Worm (Caenorhabditis elegans): ENCODE data around the gene citk-2.

Gene citk-2

DNA sequence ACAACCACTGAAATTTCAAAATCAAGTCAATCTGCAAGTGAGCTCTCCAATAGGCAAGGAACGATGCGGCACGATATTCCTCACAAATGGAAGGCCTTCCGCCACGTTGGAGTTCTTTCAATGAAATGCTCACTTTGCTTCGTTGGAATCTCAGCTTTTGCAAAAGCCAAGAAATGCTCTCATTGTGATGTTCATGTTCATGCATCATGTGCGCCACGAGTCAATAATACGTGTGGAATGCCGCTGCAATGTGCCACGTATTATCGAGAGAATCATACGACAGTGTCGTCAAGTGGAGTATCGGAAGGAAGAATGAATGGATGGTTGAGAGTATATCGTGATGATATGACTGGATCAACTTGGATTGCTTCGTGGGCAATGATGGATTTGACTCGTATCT lies 2.5 kb downstream of the citk-2 start:
- TF ChIP-seq aptf-3 (GFP tag; IDR thresholded peaks at IDR 0.05), result 0 out of 2 replicates have a peak, but pooled peaks have one; percentile 49
- no peak for TF ChIP-seq snpc-4 (GFP tag; optimal IDR thresholded peaks at IDR 0.05)
- no peak for TF ChIP-seq snpc-4 (tag; optimal IDR thresholded peaks at IDR 0.05)
- no peak for TF ChIP-seq ekl-4 (GFP tag; IDR thresholded peaks at IDR 0.05)

ce11 chrII:5003660-5004059 lies 4.3 kb downstream of the citk-2 start, which contains the start of gene F59A6.10:
Gene F59A6.10 (plus strand): TSS chrII:5003960.
- TF ChIP-seq atf-7 (tag; optimal IDR thresholded peaks at IDR 0.05), result no peak
- no peak for TF ChIP-seq ztf-18 (tag; optimal IDR thresholded peaks at IDR 0.05)
- peak; percentile 23 for TF ChIP-seq lsl-1 (GFP tag; optimal IDR thresholded peaks at IDR 0.05)
- TF ChIP-seq ceh-100 (GFP tag; IDR thresholded peaks at IDR 0.05), result no peak
- TF ChIP-seq hrde-1 (tag; optimal IDR thresholded peaks at IDR 0.05; ENCODE audit: borderline replicate concordance), result peak; percentile 8
- no peak for TF ChIP-seq ets-4 (GFP tag; optimal IDR thresholded peaks at IDR 0.05)
- TF ChIP-seq Y53F4B.3 (GFP tag; IDR thresholded peaks at IDR 0.05), result no peak
- no peak for TF ChIP-seq nfyb-1 (GFP tag; IDR thresholded peaks at IDR 0.05)
- TF ChIP-seq nhr-179 (tag; optimal IDR thresholded peaks at IDR 0.05), result no peak
- TF ChIP-seq F52B5.7 (tag; optimal IDR thresholded peaks at IDR 0.05), result no peak
- no peak for TF ChIP-seq F55B11.4 (tag; optimal IDR thresholded peaks at IDR 0.05; ENCODE audit: borderline replicate concordance, insufficient read depth)
- peak; percentile 12 for TF ChIP-seq F49E8.2 (tag; optimal IDR thresholded peaks at IDR 0.05; ENCODE audit: insufficient read depth)
- no peak for TF ChIP-seq hlh-12 (tag; optimal IDR thresholded peaks at IDR 0.05)

DNA sequence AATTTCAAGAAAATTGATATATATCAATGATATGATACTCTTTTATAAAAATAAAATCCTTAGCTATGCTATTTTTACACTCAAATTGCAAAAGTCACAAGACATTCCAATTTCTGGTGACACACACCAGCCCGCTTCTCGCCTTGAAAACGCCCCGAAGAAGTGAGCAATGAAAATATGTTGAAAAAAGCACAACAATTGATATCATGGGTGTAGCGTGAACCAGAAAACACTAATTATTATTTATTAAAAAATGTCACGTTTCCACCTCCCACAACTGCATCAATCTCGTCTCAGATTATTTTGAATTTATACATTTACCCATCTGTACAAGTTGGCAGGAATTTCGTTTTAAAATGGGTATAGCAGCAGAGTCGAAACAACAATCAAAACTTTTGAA lies 5.5 kb downstream of the citk-2 start, which contains the start of gene F59A6.4:
TSS of gene F59A6.4 (plus strand) at position 301 of the 400 bp plus-strand sequence.
- TF ChIP-seq Y95B8A.8 (GFP tag; IDR thresholded peaks at IDR 0.05), result no peak
- no peak for TF ChIP-seq madf-3 (GFP tag; IDR thresholded peaks at IDR 0.05)

DNA sequence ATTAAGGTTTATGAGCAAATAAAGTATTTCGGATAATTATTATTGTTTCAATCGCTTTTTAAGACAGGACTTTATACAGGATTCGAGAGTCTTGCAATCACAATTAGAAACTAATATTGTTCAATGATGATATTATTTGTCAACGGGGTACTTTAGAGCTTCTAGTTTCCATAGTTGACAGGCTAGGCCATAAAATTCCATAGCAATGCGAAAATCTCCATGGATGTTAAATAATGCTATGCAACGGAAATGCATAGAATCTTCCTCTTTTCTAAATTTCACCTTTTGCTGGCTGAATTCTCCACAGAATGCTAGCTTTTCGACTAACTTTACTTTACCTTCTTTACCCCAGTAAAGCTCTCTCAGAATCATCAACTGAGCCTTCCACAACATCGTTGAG lies 8.7 kb downstream of the citk-2 start, which contains the start of gene F59A6.3:
TSS of gene F59A6.3 (plus strand) at position 301 of the 400 bp plus-strand sequence.
- TF ChIP-seq zfh-2 (GFP tag; conservative IDR thresholded peaks at IDR 0.05) (no peak), ztf-28 (GFP tag; IDR thresholded peaks at IDR 0.05) (no peak), tlf-1 (GFP tag; optimal IDR thresholded peaks at IDR 0.05) (no peak), B0019.2 (GFP tag; conservative IDR thresholded peaks at IDR 0.05) (no peak), nfyb-1 (GFP tag; IDR thresholded peaks at IDR 0.05) (no peak), dpl-1 (GFP tag; optimal IDR thresholded peaks at IDR 0.05) (no peak), hlh-26 (GFP tag; conservative IDR thresholded peaks at IDR 0.05) (no peak), rpc-1 (optimal IDR thresholded peaks at IDR 0.05) (no peak), rpc-1 (tag; optimal IDR thresholded peaks at IDR 0.05) (no peak), die-1 (tag; optimal IDR thresholded peaks at IDR 0.05) (no peak), F52B5.7 (tag; optimal IDR thresholded peaks at IDR 0.05) (no peak), nhr-179 (tag; optimal IDR thresholded peaks at IDR 0.05) (no peak), attf-5 (GFP tag; optimal IDR thresholded peaks at IDR 0.05) (no peak), nhr-120 (GFP tag; IDR thresholded peaks at IDR 0.05) (no peak), bed-1 (GFP tag; IDR thresholded peaks at IDR 0.05) (no peak), tbp1 (GFP tag; optimal IDR thresholded peaks at IDR 0.05) (no peak), F39B2.1 (GFP tag; IDR thresholded peaks at IDR 0.05) (no peak), ceh-40 (GFP tag; IDR thresholded peaks at IDR 0.05) (no peak)

ce11 chrII:5011978-5012377 lies 12.7 kb downstream of the citk-2 start, which contains the start of gene F59A6.12:
Gene F59A6.12 (minus strand): TSS chrII:5012078.
- no peak for TF ChIP-seq unc-62 (GFP tag; optimal IDR thresholded peaks at IDR 0.05)
- TF ChIP-seq aptf-3 (GFP tag; IDR thresholded peaks at IDR 0.05), result no peak
- TF ChIP-seq sptf-2 (GFP tag; optimal IDR thresholded peaks at IDR 0.05), result no peak
- TF ChIP-seq F10E7.11 (tag; optimal IDR thresholded peaks at IDR 0.05), result no peak
- no peak for TF ChIP-seq Y67H2A.10 (GFP tag; conservative IDR thresholded peaks at IDR 0.05)
- TF ChIP-seq bed-1 (GFP tag; IDR thresholded peaks at IDR 0.05), result no peak
- no peak for TF ChIP-seq nfya-2 (GFP tag; IDR thresholded peaks at IDR 0.05)
- TF ChIP-seq lin-35 (GFP tag; optimal IDR thresholded peaks at IDR 0.05), result no peak
- no peak for TF ChIP-seq nfya-1 (tag; optimal IDR thresholded peaks at IDR 0.05; ENCODE audit: borderline replicate concordance, insufficient read depth)
- TF ChIP-seq F49E8.2 (tag; optimal IDR thresholded peaks at IDR 0.05; ENCODE audit: insufficient read depth), result no peak
- no peak for TF ChIP-seq dpff-1 (tag; optimal IDR thresholded peaks at IDR 0.05)
- TF ChIP-seq cebp-1 (GFP tag; IDR thresholded peaks at IDR 0.05), result no peak
- no peak for TF ChIP-seq cebp-1 (tag; optimal IDR thresholded peaks at IDR 0.05)

All from whole organism, young adult.